Fruit fly (Drosophila melanogaster): ENCODE measurements around the gene Sgs3.
A peak's percentile ranks its signal among the peaks of the same experiment; 100 is the strongest.

Gene Sgs3

DNA sequence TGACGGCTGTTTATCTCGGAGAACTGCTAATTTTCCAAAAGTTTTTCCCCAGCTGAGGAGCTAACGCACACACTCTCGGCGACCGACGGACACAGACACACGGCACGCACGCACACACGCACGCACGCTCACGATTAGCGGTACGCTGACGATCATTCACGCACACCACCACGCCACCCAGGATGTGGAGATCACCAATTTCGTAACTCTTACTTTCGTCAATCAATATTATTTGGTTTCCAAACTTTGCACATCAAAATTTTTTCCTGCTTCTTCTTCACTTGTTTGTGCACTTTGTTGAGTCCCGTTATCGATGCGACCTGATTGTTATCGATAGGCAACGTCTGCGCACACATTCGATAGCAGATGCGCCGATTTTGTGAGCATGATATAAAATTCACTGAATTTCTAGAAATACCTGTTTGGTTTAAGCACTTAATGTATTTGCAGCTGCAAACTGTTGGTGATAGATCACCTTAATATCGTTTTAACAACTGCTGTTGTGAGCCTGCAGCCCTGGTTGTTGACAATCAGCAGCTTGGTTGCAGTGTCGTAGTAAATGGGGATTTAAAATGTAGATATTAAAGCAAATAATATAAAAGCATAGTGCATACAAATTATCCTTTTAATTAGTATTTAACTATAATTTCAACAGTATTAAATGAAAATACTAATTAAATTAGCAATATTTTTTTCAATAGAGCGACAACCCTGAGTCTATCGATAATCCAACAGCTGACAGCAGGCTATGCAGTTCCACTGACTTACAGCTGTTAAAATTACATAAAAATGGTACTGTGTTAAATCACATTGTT is 50.1 kb downstream of the Sgs3 start, which contains the start of the genes CG7394 and Mob2 (continued):
- TF ChIP-seq CG18011 (GFP tag; optimal IDR thresholded peaks at IDR 0.05): peak; percentile 81
- peak; percentile 90 for TF ChIP-seq phol (tag; optimal IDR thresholded peaks at IDR 0.05)
- TF ChIP-seq CG7556 (GFP tag; optimal IDR thresholded peaks at IDR 0.05): peak; percentile 85
- TF ChIP-seq danr (GFP tag; IDR thresholded peaks at IDR 0.05): peak; percentile 44
- TF ChIP-seq CG10959 (GFP tag; IDR thresholded peaks at IDR 0.05): peak; percentile 65
- peak; percentile 92 for TF ChIP-seq CG14710 (tag; optimal IDR thresholded peaks at IDR 0.05)
- no peak; the same call in 1 of the 2 replicates for TF ChIP-seq crol (GFP tag; IDR thresholded peaks at IDR 0.05)
- peak; percentile 87 for TF ChIP-seq fd96Cb (tag; optimal IDR thresholded peaks at IDR 0.05)
- TF ChIP-seq CG7928 (GFP tag; optimal IDR thresholded peaks at IDR 0.05): peak; percentile 94
- TF ChIP-seq lbe (GFP tag; optimal IDR thresholded peaks at IDR 0.05): peak; percentile 88
- TF ChIP-seq sna (GFP tag; IDR thresholded peaks at IDR 0.05; ENCODE audit: partially characterized antibody): peak; percentile 86
- TF ChIP-seq Hr78 (GFP tag; optimal IDR thresholded peaks at IDR 0.05): peak in 1 of 2 experiments; percentile 40
- TF ChIP-seq CG18476 (GFP tag; optimal IDR thresholded peaks at IDR 0.05): peak; percentile 81
- peak; percentile 87 for TF ChIP-seq CG3281 (GFP tag; optimal IDR thresholded peaks at IDR 0.05)
- peak; percentile 90 for TF ChIP-seq Six4 (GFP tag; optimal IDR thresholded peaks at IDR 0.05)
- TF ChIP-seq CG14965 (GFP tag; optimal IDR thresholded peaks at IDR 0.05; ENCODE audit: borderline replicate concordance): peak; percentile 9
- peak; percentile 77 for TF ChIP-seq Atf3 (GFP tag; optimal IDR thresholded peaks at IDR 0.05)
- TF ChIP-seq Jarid2 (GFP tag; optimal IDR thresholded peaks at IDR 0.05): peak; percentile 30
- TF ChIP-seq crp (GFP tag; optimal IDR thresholded peaks at IDR 0.05): peak; percentile 96 to 99
- TF ChIP-seq CG3065 (GFP tag; optimal IDR thresholded peaks at IDR 0.05): peak; percentile 75
- TF ChIP-seq Hsf (GFP tag; optimal IDR thresholded peaks at IDR 0.05): peak; percentile 93
- TF ChIP-seq fd3F (GFP tag; optimal IDR thresholded peaks at IDR 0.05): peak; percentile 90
- TF ChIP-seq CG1529 (GFP tag; optimal IDR thresholded peaks at IDR 0.05): peak; percentile 63
- peak; percentile 59; the same call in 1 of the 2 replicates for TF ChIP-seq sim (GFP tag; IDR thresholded peaks at IDR 0.05)
- TF ChIP-seq CG12219 (GFP tag; optimal IDR thresholded peaks at IDR 0.05): peak; percentile 77
- TF ChIP-seq oc (tag; optimal IDR thresholded peaks at IDR 0.05): peak; percentile 76
- no peak; the same call in 1 of the 2 replicates for TF ChIP-seq CG42726 (GFP tag; IDR thresholded peaks at IDR 0.05; ENCODE audit: partially characterized antibody)
- peak; percentile 30 to 95 for TF ChIP-seq eve (GFP tag; optimal IDR thresholded peaks at IDR 0.05)
- TF ChIP-seq CG9609 (GFP tag; optimal IDR thresholded peaks at IDR 0.05): peak; percentile 75
- TF ChIP-seq Hmx (GFP tag; optimal IDR thresholded peaks at IDR 0.05): peak; percentile 82
- TF ChIP-seq schlank (tag; optimal IDR thresholded peaks at IDR 0.05): peak; percentile 65
- peak; percentile 38 for TF ChIP-seq CG8359 (GFP tag; optimal IDR thresholded peaks at IDR 0.05; ENCODE audit: borderline replicate concordance)
- peak; percentile 79 for TF ChIP-seq trem (tag; optimal IDR thresholded peaks at IDR 0.05)
- TF ChIP-seq CG1603 (tag; optimal IDR thresholded peaks at IDR 0.05): peak; percentile 78
- TF ChIP-seq MBD-R2 (GFP tag; IDR thresholded peaks at IDR 0.05): peak; percentile 81
- TF ChIP-seq CG8924 (tag; optimal IDR thresholded peaks at IDR 0.05): peak; percentile 95
- peak; percentile 86 for TF ChIP-seq tup (GFP tag; optimal IDR thresholded peaks at IDR 0.05)
- TF ChIP-seq CG11695 (GFP tag; IDR thresholded peaks at IDR 0.05): peak; percentile 91
- TF ChIP-seq Scr (GFP tag; IDR thresholded peaks at IDR 0.05; ENCODE audit: partially characterized antibody): peak; percentile 86
- no peak for TF ChIP-seq Lpt (GFP tag; optimal IDR thresholded peaks at IDR 0.05)
- peak; percentile 75 for TF ChIP-seq Optix (GFP tag; IDR thresholded peaks at IDR 0.05)
- peak; percentile 86 for TF ChIP-seq vnd (GFP tag; IDR thresholded peaks at IDR 0.05; ENCODE audit: partially characterized antibody)
- peak; percentile 41 for TF ChIP-seq gcm2 (GFP tag; optimal IDR thresholded peaks at IDR 0.05)
- peak; percentile 84 for TF ChIP-seq CG12744 (GFP tag; optimal IDR thresholded peaks at IDR 0.05)
- TF ChIP-seq bcd (GFP tag; optimal IDR thresholded peaks at IDR 0.05): peak; percentile 90
- TF ChIP-seq odd (GFP tag; optimal IDR thresholded peaks at IDR 0.05): peak; percentile 69
- TF ChIP-seq CG8944 (GFP tag; optimal IDR thresholded peaks at IDR 0.05): peak; percentile 64

All from whole organism, embryonic.